Fruit fly (Drosophila melanogaster) whole organism, pupa: Measurements from ENCODE around the gene CG9664.

ENCODE experiments used
- CG10348 ChIP-seq: fragments of 200-800 bp; sonication (Bioruptor generic); IDR thresholded peaks from 2 replicates; pipeline ENCODE4 v1.3.6; 2022; ENCODE audit warnings: missing biosample characterization, missing genetic modification characterization
- CG12605 ChIP-seq: fragments of 200-800 bp; sonication (Bioruptor generic); IDR thresholded peaks from 2 replicates; pipeline ENCODE4 v1.3.6; 2022; ENCODE audit warnings: missing biosample characterization, missing genetic modification characterization
- CG13204 ChIP-seq: fragments of 200-800 bp; sonication (Bioruptor generic); optimal IDR thresholded peaks from 2 replicates; lab custom pipeline; 2018; ENCODE audit warnings: missing biosample characterization, mild to moderate bottlenecking, missing genetic modification characterization, moderate library complexity
- CG14655 ChIP-seq: fragments of 200-800 bp; sonication (Bioruptor generic); optimal IDR thresholded peaks from 3 replicates; lab custom pipeline; 2017; ENCODE audit warnings: mild to moderate bottlenecking, missing biosample characterization, missing genetic modification reagents, missing genetic modification characterization
- CG15710 ChIP-seq: fragments of 200-800 bp; sonication (Bioruptor generic); optimal IDR thresholded peaks from 2 replicates; lab custom pipeline; 2018; ENCODE audit warnings: missing biosample characterization, mild to moderate bottlenecking, missing genetic modification characterization, moderate library complexity
- CG17806 ChIP-seq: fragments of 200-800 bp; sonication (Bioruptor generic); optimal IDR thresholded peaks from 2 replicates; lab custom pipeline; 2018; ENCODE audit warnings: missing biosample characterization, mild to moderate bottlenecking, missing genetic modification characterization, moderate library complexity
- CG32121 ChIP-seq: fragments of 200-800 bp; sonication (Bioruptor generic); IDR thresholded peaks from 2 replicates; pipeline ENCODE4 v1.3.6; 2022; ENCODE audit warnings: missing biosample characterization, missing genetic modification characterization
- CG34367 ChIP-seq: fragments of 200-800 bp; sonication (Bioruptor generic); optimal IDR thresholded peaks from 2 replicates; lab custom pipeline; 2018; ENCODE audit warnings: missing biosample characterization, mild to moderate bottlenecking, missing genetic modification characterization
- CG4496 ChIP-seq: fragments of 200-800 bp; sonication (Bioruptor generic); IDR thresholded peaks from 3 replicates; pipeline ENCODE4 v1.3.6; 2022; ENCODE audit warnings: missing biosample characterization, missing genetic modification characterization
- CG8159 ChIP-seq: fragments of 200-800 bp; sonication (Bioruptor generic); optimal IDR thresholded peaks from 3 replicates; lab custom pipeline; 2018; ENCODE audit warnings: missing biosample characterization, mild to moderate bottlenecking, missing genetic modification characterization, moderate library complexity
- CG8301 ChIP-seq: fragments of 200-800 bp; sonication (Bioruptor generic); optimal IDR thresholded peaks from 2 replicates; lab custom pipeline; 2018; ENCODE audit warnings: missing biosample characterization, mild to moderate bottlenecking, missing genetic modification characterization
- CG9948 ChIP-seq: fragments of 200-800 bp; sonication (Bioruptor generic); optimal IDR thresholded peaks from 2 replicates; lab custom pipeline; 2018; ENCODE audit warnings: missing biosample characterization, mild to moderate bottlenecking, missing genetic modification characterization, moderate library complexity
- D1 ChIP-seq: fragments of 200-800 bp; sonication (Bioruptor generic); optimal IDR thresholded peaks from 2 replicates; lab custom pipeline; 2018; ENCODE audit warnings: missing biosample characterization, mild to moderate bottlenecking, missing genetic modification characterization, moderate library complexity
- EcR ChIP-seq: fragments of 200-800 bp; sonication (Bioruptor generic); optimal IDR thresholded peaks from 3 replicates; lab custom pipeline; 2019; ENCODE audit warnings: missing biosample characterization, missing genetic modification characterization, mild to moderate bottlenecking, moderate library complexity, missing genetic modification reagents
- Ets98B ChIP-seq: fragments of 200-800 bp; sonication (Bioruptor generic); IDR thresholded peaks from 2 replicates; pipeline ENCODE4 v1.3.6; 2022; ENCODE audit warnings: missing biosample characterization, missing genetic modification characterization
- Pif1A ChIP-seq: fragments of 200-800 bp; sonication (Bioruptor generic); optimal IDR thresholded peaks from 3 replicates; lab custom pipeline; 2016; ENCODE audit warnings: missing biosample characterization, missing genetic modification characterization
- Pif1B ChIP-seq: fragments of 200-800 bp; sonication (Bioruptor generic); optimal IDR thresholded peaks from 3 replicates; lab custom pipeline; 2016; ENCODE audit warnings: missing biosample characterization, missing genetic modification characterization
- Snoo ChIP-seq: fragments of 200-800 bp; sonication (Bioruptor generic); optimal IDR thresholded peaks from 3 replicates; lab custom pipeline; 2017; ENCODE audit warnings: missing biosample characterization, mild to moderate bottlenecking, missing genetic modification characterization, inconsistent platforms
- fd96Ca ChIP-seq: fragments of 200-800 bp; sonication (Bioruptor generic); IDR thresholded peaks from 3 replicates; pipeline ENCODE4 v1.3.6; 2022; ENCODE audit warnings: missing biosample characterization, missing genetic modification characterization
- gl ChIP-seq: fragments of 200-800 bp; sonication (Bioruptor generic); optimal IDR thresholded peaks from 2 replicates; lab custom pipeline; 2018; ENCODE audit warnings: missing biosample characterization, mild to moderate bottlenecking, missing genetic modification characterization
- rn ChIP-seq: fragments of 200-800 bp; sonication (Bioruptor generic); IDR thresholded peaks from 2 replicates; pipeline ENCODE4 v1.3.6; 2022; ENCODE audit warnings: missing biosample characterization, missing genetic modification characterization

CG9664 gene

dm6 chr2L:3294572-3294971, at the start of gene CG9664:
Gene CG9664, minus strand, starts transcription at chr2L:3294706.
- no peak for TF ChIP-seq Snoo (tag; lab: Kevin White, UChicago)
- TF ChIP-seq fd96Ca (GFP tag; lab: Robert Waterston, UW): no peak
- TF ChIP-seq CG4496 (GFP tag; lab: Robert Waterston, UW): peak; percentile 46; the same call in 1 of the 3 replicates

DNA sequence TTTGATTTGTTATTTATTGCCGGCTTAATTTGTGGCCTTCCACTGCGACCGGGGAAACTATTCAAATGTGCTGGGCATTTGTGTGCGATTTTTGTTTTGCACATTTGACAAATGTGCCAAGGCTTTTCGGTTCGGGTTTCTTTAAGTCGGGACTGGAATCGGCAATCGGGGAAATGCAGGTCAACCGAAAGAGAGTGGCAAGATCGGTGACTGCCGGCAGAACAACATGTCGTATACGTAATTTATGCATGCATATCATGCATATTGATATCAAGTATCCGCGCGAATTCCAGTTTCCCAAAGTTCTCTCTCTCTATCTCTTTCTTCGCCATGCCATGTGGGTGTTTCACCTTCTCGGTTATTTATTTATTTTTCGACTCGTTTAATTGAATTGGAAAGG, 47.9 kb upstream of the CG9664 start:
- no peak for TF ChIP-seq CG32121
- no peak for TF ChIP-seq gl
- TF ChIP-seq CG14655 (GFP tag; lab: Kevin White, UChicago): no peak
- TF ChIP-seq rn: no peak
- TF ChIP-seq EcR (GFP tag; lab: Kevin White, UChicago): no peak
- TF ChIP-seq CG9948: no peak
- no peak for TF ChIP-seq CG8159
- no peak for TF ChIP-seq CG34367
- TF ChIP-seq CG8301 (tag; lab: Kevin White, UChicago): no peak
- no peak for TF ChIP-seq CG17806 (tag; lab: Kevin White, UChicago)
- no peak for TF ChIP-seq fd96Ca (GFP tag; lab: Robert Waterston, UW)
- no peak for TF ChIP-seq Ets98B (GFP tag; lab: Robert Waterston, UW)
- no peak for TF ChIP-seq Pif1B
- no peak for TF ChIP-seq CG13204
- no peak for TF ChIP-seq Snoo (tag; lab: Kevin White, UChicago)

DNA sequence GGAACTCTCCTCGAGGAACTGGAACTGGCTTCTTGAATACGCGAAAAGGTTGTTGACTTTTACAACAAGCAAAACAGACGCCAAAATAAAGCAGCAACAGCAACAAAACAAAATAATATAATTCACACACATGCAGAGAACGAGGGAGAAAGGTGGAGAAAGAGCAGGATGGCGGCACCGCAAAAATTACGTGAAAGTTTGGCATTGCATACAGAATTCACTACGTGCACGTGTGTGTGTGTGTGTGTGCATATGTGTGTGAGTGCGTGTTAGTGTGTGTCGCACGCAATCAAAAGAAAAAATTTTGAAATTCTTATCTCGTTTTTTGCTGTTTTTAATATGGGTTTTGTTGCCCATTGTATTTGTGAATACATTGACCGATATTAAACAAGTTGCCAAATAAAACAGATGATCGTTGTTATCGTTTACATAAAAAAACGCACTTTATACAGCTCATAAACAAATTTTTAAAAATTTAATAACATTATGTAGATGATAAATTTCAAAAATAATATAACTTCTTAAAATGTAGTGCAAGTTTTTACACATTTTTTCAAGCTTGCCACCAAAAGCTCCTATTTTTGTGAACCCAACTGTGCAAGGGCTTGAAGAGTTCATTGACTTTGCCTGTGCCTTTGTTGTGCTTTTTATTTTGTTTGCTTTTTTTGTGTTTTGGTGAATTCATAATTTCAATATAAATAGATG, 46.9 kb upstream of the CG9664 start:
- TF ChIP-seq CG9948 (peak; percentile 17), CG15710 (tag; lab: Kevin White, UChicago) (peak; percentile 7), Pif1B (no peak), D1 (tag; lab: Kevin White, UChicago) (no peak), CG4496 (GFP tag; lab: Robert Waterston, UW) (no peak), CG17806 (tag; lab: Kevin White, UChicago) (peak; percentile 33), CG14655 (GFP tag; lab: Kevin White, UChicago) (peak; percentile 2), fd96Ca (GFP tag; lab: Robert Waterston, UW) (no peak), gl (no peak), rn (no peak), CG12605 (no peak), EcR (GFP tag; lab: Kevin White, UChicago) (peak; percentile 52), CG8159 (no peak), CG32121 (no peak), Ets98B (GFP tag; lab: Robert Waterston, UW) (no peak), CG13204 (no peak), Snoo (tag; lab: Kevin White, UChicago) (peak; percentile 87), CG8301 (tag; lab: Kevin White, UChicago) (no peak), Pif1A (GFP tag; lab: Kevin White, UChicago) (no peak)

- TF ChIP-seq Ets98B (GFP tag; lab: Robert Waterston, UW) (peak; percentile 8), CG17806 (tag; lab: Kevin White, UChicago) (no peak), fd96Ca (GFP tag; lab: Robert Waterston, UW) (peak; percentile 57; the same call in 1 of the 3 replicates), rn (0 out of 2 replicates have a peak, but pooled peaks have one; percentile 9), CG32121 (peak; percentile 63; the same call in 1 of the 2 replicates), CG9948 (no peak), Pif1B (no peak), EcR (GFP tag; lab: Kevin White, UChicago) (peak; percentile 99), CG14655 (GFP tag; lab: Kevin White, UChicago) (no peak), CG13204 (peak; percentile 91), CG12605 (peak; percentile 42; the same call in 1 of the 2 replicates), CG4496 (GFP tag; lab: Robert Waterston, UW) (peak; percentile 57), CG8159 (no peak)
- TF ChIP-seq, all 21 proteins: peak for 8
These were observed 44.9 kb upstream of the CG9664 start for dm6 chr2L:3339420-3339819.

- TF ChIP-seq CG15710 (tag; lab: Kevin White, UChicago) (peak; percentile 77), gl (peak; percentile 73), Ets98B (GFP tag; lab: Robert Waterston, UW) (peak; percentile 93), Snoo (tag; lab: Kevin White, UChicago) (peak; percentile 73), CG8301 (tag; lab: Kevin White, UChicago) (peak; percentile 93), CG9948 (peak; percentile 78), rn (peak; percentile 79), D1 (tag; lab: Kevin White, UChicago) (no peak), CG12605 (peak; percentile 83), EcR (GFP tag; lab: Kevin White, UChicago) (peak; percentile 89), Pif1B (peak; percentile 69), CG14655 (GFP tag; lab: Kevin White, UChicago) (peak; percentile 92), CG10348 (GFP tag; lab: Robert Waterston, UW) (peak; percentile 67), CG13204 (peak; percentile 4), fd96Ca (GFP tag; lab: Robert Waterston, UW) (peak; percentile 93), CG32121 (peak; percentile 88), CG34367 (peak; percentile 68), CG17806 (tag; lab: Kevin White, UChicago) (peak; percentile 78), CG4496 (GFP tag; lab: Robert Waterston, UW) (peak; percentile 93), Pif1A (GFP tag; lab: Kevin White, UChicago) (peak; percentile 87), CG8159 (peak; percentile 79)
These were observed 44.2 kb upstream of the CG9664 start for dm6 chr2L:3338566-3339215.
